Worm (Caenorhabditis elegans): ENCODE measurements around the gene C06A1.6.

The C06A1.6 gene

DNA sequence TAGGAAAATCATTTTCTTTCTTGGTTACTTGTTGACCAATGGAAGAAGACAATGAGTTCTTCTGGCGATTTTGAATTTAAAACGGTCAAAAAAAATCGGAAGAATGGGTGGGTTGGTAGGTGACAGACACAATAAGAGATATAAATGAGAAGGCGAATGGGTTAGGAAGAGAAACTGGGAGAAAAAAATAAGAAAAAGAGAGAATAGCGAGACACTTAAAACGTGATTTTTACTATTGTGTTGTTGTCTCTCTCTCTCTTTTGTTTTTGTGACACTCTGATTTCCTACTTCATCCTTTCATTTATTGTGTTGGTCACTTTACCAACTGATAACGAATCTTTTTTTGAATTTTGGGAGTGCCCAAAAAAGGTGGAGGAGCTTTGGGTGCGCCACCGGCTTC lies 48.1 kb downstream of the C06A1.6 start:
- TF ChIP-seq madf-3 (GFP tag; IDR thresholded peaks at IDR 0.05) (0 out of 2 replicates have a peak, but pooled peaks have one; percentile 45), xnd-1 (tag; optimal IDR thresholded peaks at IDR 0.05) (no peak)

- TF ChIP-seq athp-1 (tag; optimal IDR thresholded peaks at IDR 0.05) (no peak), F10E7.11 (tag; optimal IDR thresholded peaks at IDR 0.05) (no peak), cebp-1 (GFP tag; IDR thresholded peaks at IDR 0.05) (no peak), cebp-1 (tag; optimal IDR thresholded peaks at IDR 0.05) (peak; percentile 15), Y79H2A.3 (GFP tag; conservative IDR thresholded peaks at IDR 0.05) (no peak), bed-1 (GFP tag; IDR thresholded peaks at IDR 0.05) (no peak)
These were observed 49.1 kb downstream of the C06A1.6 start for ce11 chrII:10515422-10515821.

Measured in whole organism, young adult.